Fruit fly (Drosophila melanogaster) whole organism, wandering third instar larva: ENCODE results near the gene CG13047.

Experiments used
- OdsH ChIP-seq: fragments of 200-800 bp; sonication (Bioruptor generic); optimal IDR thresholded peaks from 2 replicates; lab custom pipeline; 2016; ENCODE audit warnings: missing biosample characterization, mild to moderate bottlenecking, missing genetic modification characterization
- br ChIP-seq: fragments of 200-800 bp; sonication (Bioruptor generic); optimal IDR thresholded peaks from 2 replicates; lab custom pipeline; 2016; ENCODE audit warnings: missing biosample characterization, missing genetic modification characterization
- h ChIP-seq: fragments of 200-800 bp; sonication (Bioruptor generic); optimal IDR thresholded peaks from 3 replicates; lab custom pipeline; 2016; ENCODE audit warnings: missing biosample characterization, mild to moderate bottlenecking, missing genetic modification characterization
- lola ChIP-seq: fragments of >200 bp; optimal IDR thresholded peaks from 2 replicates; lab custom pipeline; 2017; ENCODE audit warnings: missing biosample characterization, missing genetic modification characterization

- no peak for TF ChIP-seq OdsH (GFP tag; lab: Kevin White, UChicago)
- TF ChIP-seq h (GFP tag; lab: Kevin White, UChicago), result no peak
- TF ChIP-seq lola (GFP tag; lab: Kevin White, UChicago), result no peak
- no peak for TF ChIP-seq br (GFP tag; lab: Kevin White, UChicago)
Measured at dm6 chr3L:16270802-16271332, 14.3 kb downstream of the CG13047 start, which contains the start of the genes CG34248 and CG13067.
